Worm (Caenorhabditis elegans): ENCODE data around the gene F26F2.3.

DNA sequence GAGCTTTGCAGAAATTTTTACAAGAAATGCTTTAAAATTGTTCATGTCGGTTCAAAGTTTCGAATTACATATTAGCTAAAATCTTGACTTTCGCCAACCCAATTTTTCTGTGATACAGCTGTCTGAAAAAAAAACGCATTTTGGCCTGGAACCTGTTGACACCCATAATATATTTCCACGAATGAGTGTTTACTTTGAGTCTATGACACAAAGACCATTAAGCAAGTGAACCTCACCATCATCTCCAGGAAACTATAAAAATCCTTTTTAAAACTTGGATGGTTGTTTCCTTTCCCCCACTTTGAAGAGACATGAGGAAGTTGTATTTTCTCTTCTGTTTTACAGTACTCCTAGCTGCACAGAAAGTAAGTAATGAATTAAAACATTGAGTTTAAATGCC, 8.0 kb upstream of the F26F2.3 start, which contains the start of gene clec-263:
- TF ChIP-seq elt-3 (tag; optimal IDR thresholded peaks at IDR 0.05): no peak
- TF ChIP-seq hlh-1 (tag; optimal IDR thresholded peaks at IDR 0.05): no peak
- TF ChIP-seq sptf-1 (tag; optimal IDR thresholded peaks at IDR 0.05): no peak
- TF ChIP-seq pha-4 (tag; optimal IDR thresholded peaks at IDR 0.05): no peak
- TF ChIP-seq ztf-11 (tag; optimal IDR thresholded peaks at IDR 0.05): no peak
- no peak for TF ChIP-seq lin-32 (GFP tag; optimal IDR thresholded peaks at IDR 0.05)
- TF ChIP-seq nhr-76 (tag; optimal IDR thresholded peaks at IDR 0.05): no peak
- TF ChIP-seq elt-1 (tag; optimal IDR thresholded peaks at IDR 0.05; ENCODE audit: borderline replicate concordance, insufficient read depth): no peak
- no peak for TF ChIP-seq snpc-4 (tag; optimal IDR thresholded peaks at IDR 0.05)
- no peak for TF ChIP-seq lin-13 (tag; optimal IDR thresholded peaks at IDR 0.05)
- TF ChIP-seq cnd-1 (tag; optimal IDR thresholded peaks at IDR 0.05): no peak

All from whole organism, mixed stage, embryonic.